Worm (Caenorhabditis elegans) whole organism, L1 larva: ENCODE data around the gene cylc-1.
"Not testable (repeated sequence)": the region's sequence is repeated elsewhere in the genome, so short reads cannot be mapped to it uniquely, and the experiment has no call there.

ENCODE experiments used
- C16A3.4 ChIP-seq: fragments of 150-350 bp; optimal IDR thresholded peaks from 2 replicates; lab custom pipeline; 2014; ENCODE audit warnings: missing biosample characterization, missing genetic modification characterization
- Y116A8C.19 ChIP-seq: sonication (generic microtip); optimal IDR thresholded peaks from 2 replicates; lab custom pipeline; 2016; ENCODE audit warnings: missing compliant biosample characterization, missing genetic modification characterization, borderline replicate concordance
- ceh-8 ChIP-seq: fragments of 200-800 bp; sonication (Bioruptor generic); optimal IDR thresholded peaks from 2 replicates; lab custom pipeline; 2018; ENCODE audit warnings: mild to moderate bottlenecking, missing genetic modification characterization, moderate library complexity, missing compliant biosample characterization
- ceh-88 ChIP-seq: fragments of 200-800 bp; sonication (Bioruptor generic); IDR thresholded peaks from 2 replicates; pipeline ENCODE4 v1.3.6; 2022; ENCODE audit warnings: missing genetic modification characterization, missing compliant biosample characterization
- ceh-90 ChIP-seq: sonication (generic microtip); optimal IDR thresholded peaks from 2 replicates; lab custom pipeline; 2016; ENCODE audit warnings: missing genetic modification characterization, missing compliant biosample characterization
- dsc-1 ChIP-seq: sonication (generic microtip); optimal IDR thresholded peaks from 2 replicates; lab custom pipeline; 2016; ENCODE audit warnings: mild to moderate bottlenecking, missing genetic modification characterization, missing compliant biosample characterization
- egl-13 ChIP-seq: sonication (generic microtip); optimal IDR thresholded peaks from 2 replicates; lab custom pipeline; 2016; ENCODE audit warnings: missing genotype, missing genetic modification reagents, missing genetic modification characterization, missing compliant biosample characterization
- elt-3 ChIP-seq, 6 experiments: fragments of 150-350 bp in 1 of 6; sonication (generic microtip); optimal IDR thresholded peaks; 2 replicates each; lab custom pipeline; 2017 to 2018; ENCODE audit warnings: missing biosample characterization in 6 of 6, missing genetic modification characterization in 6 of 6, inconsistent platforms in 1 of 6
- fkh-4 ChIP-seq: sonication (generic microtip); optimal IDR thresholded peaks from 2 replicates; lab custom pipeline; 2016; ENCODE audit warnings: missing compliant biosample characterization, missing genetic modification characterization, borderline replicate concordance
- hlh-4 ChIP-seq: sonication (generic microtip); optimal IDR thresholded peaks from 2 replicates; lab custom pipeline; 2016; ENCODE audit warnings: mild to moderate bottlenecking, missing genetic modification characterization, missing compliant biosample characterization
- hpl-2 ChIP-seq: fragments of 150-350 bp; optimal IDR thresholded peaks from 2 replicates; lab custom pipeline; 2014; ENCODE audit warnings: missing biosample characterization, missing genetic modification reagents, missing genetic modification characterization
- lin-13 ChIP-seq: fragments of 150-350 bp; optimal IDR thresholded peaks from 2 replicates; lab custom pipeline; 2014; ENCODE audit warnings: missing biosample characterization, missing genetic modification reagents, missing genetic modification characterization
- lin-14 ChIP-seq: fragments of 200-800 bp; sonication (Bioruptor generic); optimal IDR thresholded peaks from 2 replicates; lab custom pipeline; 2018; ENCODE audit warnings: mild to moderate bottlenecking, missing genetic modification characterization, moderate library complexity, missing compliant biosample characterization
- lin-15B ChIP-seq: fragments of 150-350 bp; sonication (generic microtip); optimal IDR thresholded peaks from 3 replicates; lab custom pipeline; 2014; ENCODE audit warnings: missing biosample characterization, missing genetic modification characterization
- lin-35 ChIP-seq, 2 experiments: fragments of 150-350 bp; optimal IDR thresholded peaks; 2 replicates each; lab custom pipeline; 2014; ENCODE audit warnings: missing biosample characterization in 2 of 2, missing genetic modification characterization in 2 of 2, missing genetic modification reagents in 2 of 2
- lir-3 ChIP-seq: sonication (generic microtip); optimal IDR thresholded peaks from 2 replicates; lab custom pipeline; 2016; ENCODE audit warnings: mild to moderate bottlenecking, missing genetic modification characterization, moderate library complexity, missing compliant biosample characterization; ENCODE audit not compliant: poor library complexity
- mab-9 ChIP-seq: fragments of 200-800 bp; sonication (Bioruptor generic); IDR thresholded peaks from 2 replicates; pipeline ENCODE4 v1.3.6; 2022; ENCODE audit warnings: missing genetic modification reagents, missing genetic modification characterization, missing compliant biosample characterization
- mef-2 ChIP-seq: fragments of 150-350 bp; optimal IDR thresholded peaks from 2 replicates; lab custom pipeline; 2014; ENCODE audit warnings: missing biosample characterization, missing genetic modification characterization
- mep-1 ChIP-seq: fragments of 150-350 bp; optimal IDR thresholded peaks from 2 replicates; lab custom pipeline; 2014; ENCODE audit warnings: missing biosample characterization, missing genetic modification characterization
- nhr-11 ChIP-seq: fragments of 150-350 bp; optimal IDR thresholded peaks from 2 replicates; lab custom pipeline; 2014; ENCODE audit warnings: missing biosample characterization, missing genetic modification characterization
- nhr-12 ChIP-seq: sonication (generic microtip); optimal IDR thresholded peaks from 2 replicates; lab custom pipeline; 2017; ENCODE audit warnings: missing biosample characterization, missing genetic modification characterization
- nhr-19 ChIP-seq: fragments of 200-800 bp; sonication (Bioruptor generic); conservative IDR thresholded peaks from 2 replicates; pipeline ENCODE4 v1.3.6; 2022; ENCODE audit warnings: missing genetic modification characterization, missing compliant biosample characterization
- nhr-237 ChIP-seq: fragments of 150-350 bp; optimal IDR thresholded peaks from 2 replicates; lab custom pipeline; 2014; ENCODE audit warnings: missing biosample characterization, missing genetic modification characterization
- nhr-47 ChIP-seq: sonication (generic microtip); optimal IDR thresholded peaks from 2 replicates; lab custom pipeline; 2016; ENCODE audit warnings: mild to moderate bottlenecking, missing genetic modification characterization, moderate library complexity, missing compliant biosample characterization
- nhr-76 ChIP-seq: sonication (generic microtip); optimal IDR thresholded peaks from 2 replicates; lab custom pipeline; 2017; ENCODE audit warnings: missing biosample characterization, missing genetic modification characterization
- nhr-84 ChIP-seq: sonication (generic microtip); optimal IDR thresholded peaks from 2 replicates; lab custom pipeline; 2017; ENCODE audit warnings: missing biosample characterization, missing genetic modification characterization
- pag-3 ChIP-seq: sonication (generic microtip); optimal IDR thresholded peaks from 2 replicates; lab custom pipeline; 2017; ENCODE audit warnings: missing genetic modification characterization, mild to moderate bottlenecking, missing compliant biosample characterization, antibody characterized with exemption, borderline replicate concordance; ENCODE audit not compliant: insufficient read depth
- snpc-4 ChIP-seq: fragments of 150-350 bp; optimal IDR thresholded peaks from 2 replicates; lab custom pipeline; 2014; ENCODE audit warnings: missing biosample characterization, missing genetic modification characterization
- snu-23 ChIP-seq: sonication (generic microtip); optimal IDR thresholded peaks from 2 replicates; lab custom pipeline; 2016; ENCODE audit warnings: missing genetic modification characterization, missing compliant biosample characterization
- swsn-7 ChIP-seq: sonication (generic microtip); optimal IDR thresholded peaks from 2 replicates; lab custom pipeline; 2016; ENCODE audit warnings: missing genetic modification characterization, missing compliant biosample characterization
- tbx-2 ChIP-seq: sonication (generic microtip); optimal IDR thresholded peaks from 2 replicates; lab custom pipeline; 2016; ENCODE audit warnings: missing genetic modification characterization, missing compliant biosample characterization
- unc-130 ChIP-seq: fragments of 150-350 bp; optimal IDR thresholded peaks from 2 replicates; lab custom pipeline; 2017; ENCODE audit warnings: missing biosample characterization, missing genetic modification characterization, inconsistent platforms
- unc-98 ChIP-seq: fragments of 200-800 bp; sonication (Bioruptor generic); IDR thresholded peaks from 2 replicates; pipeline ENCODE4 v1.3.6; 2022; ENCODE audit warnings: missing genetic modification characterization, missing compliant biosample characterization
- vab-15 ChIP-seq: sonication (generic microtip); optimal IDR thresholded peaks from 2 replicates; lab custom pipeline; 2017; ENCODE audit warnings: missing genotype, mild to moderate bottlenecking, missing genetic modification characterization, missing compliant biosample characterization
- zip-4 ChIP-seq: fragments of 200-800 bp; sonication (Bioruptor generic); optimal IDR thresholded peaks from 2 replicates; lab custom pipeline; 2018; ENCODE audit warnings: mild to moderate bottlenecking, missing genetic modification characterization, moderate library complexity, missing compliant biosample characterization
- ztf-4 ChIP-seq: fragments of 150-350 bp; optimal IDR thresholded peaks from 2 replicates; lab custom pipeline; 2014; ENCODE audit warnings: missing biosample characterization, missing genetic modification characterization

Gene cylc-1

DNA sequence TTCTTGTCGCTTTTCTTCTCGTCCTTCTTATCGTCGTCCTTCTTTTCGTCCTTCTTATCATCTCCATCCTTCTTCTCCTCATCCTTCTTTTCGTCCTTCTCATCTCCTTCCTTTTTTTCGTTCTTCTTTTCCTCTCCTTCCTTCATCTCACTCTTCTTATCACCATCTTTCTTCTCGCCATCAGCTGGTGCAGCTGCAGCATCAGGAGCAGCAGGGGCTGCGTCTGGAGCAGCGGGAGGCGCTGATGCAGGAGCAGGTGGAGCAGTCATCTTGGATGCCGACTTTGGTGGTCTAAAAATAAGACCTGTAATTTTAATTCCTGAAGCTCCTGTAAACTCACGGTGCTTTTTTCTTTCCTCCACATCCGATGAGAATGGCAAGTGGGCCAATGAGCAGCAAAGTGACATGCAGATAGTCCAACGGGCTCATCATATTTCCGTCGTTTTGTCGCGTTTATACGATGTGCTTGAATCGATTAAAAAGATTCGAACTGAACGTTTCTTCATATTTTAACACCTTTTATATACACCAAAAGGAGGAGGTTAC, at the start of gene cylc-1:
TSS of gene cylc-1 (minus strand) at position 496 of the 546 bp plus-strand sequence.
- TF ChIP-seq ztf-4 (tag; lab: Kevin White, UChicago); nhr-12; lir-3 (tag; lab: Kevin White, UChicago): not testable (repeated sequence)

DNA sequence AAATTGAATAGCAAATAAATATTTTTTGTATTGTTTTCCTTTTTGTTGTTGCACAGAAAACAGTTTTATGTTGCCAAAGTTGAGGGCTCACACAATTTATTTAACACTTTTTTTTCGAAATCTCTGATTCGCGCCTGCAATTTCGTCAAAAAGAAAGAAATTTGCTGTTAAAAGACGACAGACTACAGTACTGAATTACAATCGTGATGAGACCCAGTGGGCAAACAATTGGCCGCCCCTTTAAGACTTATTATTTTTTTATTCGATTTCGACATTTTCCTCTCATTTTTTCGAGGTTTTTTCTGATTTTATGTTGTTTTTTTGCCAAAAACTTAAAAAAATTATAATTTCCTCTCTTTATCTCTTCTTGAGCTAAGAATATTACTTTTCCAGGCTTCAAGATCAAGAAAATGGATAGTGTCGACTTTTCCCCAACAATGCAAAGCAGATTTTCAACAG, 48.6 kb upstream of the cylc-1 start, which contains the start of gene slfl-4:
TSS of gene slfl-4 (plus strand) at position 409 of the 459 bp plus-strand sequence.
- no peak for TF ChIP-seq nhr-47 (tag; lab: Kevin White, UChicago)
- no peak for TF ChIP-seq lin-35 (GFP tag; optimal IDR thresholded peaks at IDR 0.05; lab: Kevin White, UChicago)
- TF ChIP-seq nhr-11 (tag; lab: Kevin White, UChicago) = no peak
- TF ChIP-seq Y116A8C.19 (tag; lab: Kevin White, UChicago) = no peak
- no peak for TF ChIP-seq mef-2 (tag; lab: Kevin White, UChicago)
- no peak for TF ChIP-seq nhr-76
- TF ChIP-seq egl-13 = no peak
- no peak for TF ChIP-seq C16A3.4 (tag; lab: Kevin White, UChicago)
- no peak for TF ChIP-seq hlh-4 (tag; lab: Kevin White, UChicago)
- TF ChIP-seq nhr-19 (GFP tag; lab: Robert Waterston, UW) = no peak
- TF ChIP-seq hpl-2 = no peak
- TF ChIP-seq snu-23 (GFP tag; lab: Kevin White, UChicago) = no peak
- TF ChIP-seq ceh-90 (tag; lab: Kevin White, UChicago) = no peak
- no peak for TF ChIP-seq lir-3 (tag; lab: Kevin White, UChicago)
- TF ChIP-seq nhr-84 = no peak

DNA sequence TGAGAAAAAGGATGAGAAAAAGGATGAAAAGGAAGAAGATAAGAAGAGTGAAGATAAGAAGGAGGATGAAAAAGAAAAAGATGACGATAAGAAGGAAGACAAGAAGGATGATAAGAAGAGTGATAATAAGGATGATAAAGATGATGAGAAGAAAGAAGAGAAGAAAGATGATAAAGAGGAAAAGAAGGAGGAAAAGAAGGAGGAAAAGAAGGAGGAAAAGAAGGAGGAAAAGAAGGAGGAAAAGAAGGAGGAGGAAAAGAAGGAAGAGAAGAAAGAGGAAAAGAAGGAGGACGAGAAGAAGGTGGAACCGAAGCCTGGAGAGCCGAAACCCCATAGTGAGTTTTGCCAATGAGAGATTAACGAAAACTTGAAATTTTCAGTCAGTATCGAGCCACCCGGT, 47.8 kb upstream of the cylc-1 start:
- TF ChIP-seq nhr-237 (tag; lab: Kevin White, UChicago) (no peak), mep-1 (tag; lab: Kevin White, UChicago) (no peak), nhr-84 (no peak), dsc-1 (tag; lab: Kevin White, UChicago) (no peak), pag-3 (no peak), tbx-2 (tag; lab: Kevin White, UChicago) (no peak), mab-9 (GFP tag; lab: Robert Waterston, UW) (no peak), ztf-4 (tag; lab: Kevin White, UChicago) (no peak), ceh-8 (GFP tag; lab: Kevin White, UChicago) (no peak), unc-98 (no peak), vab-15 (tag; lab: Kevin White, UChicago) (no peak), nhr-47 (tag; lab: Kevin White, UChicago) (no peak), zip-4 (GFP tag; lab: Kevin White, UChicago) (no peak), snpc-4 (tag; lab: Kevin White, UChicago) (no peak)

DNA sequence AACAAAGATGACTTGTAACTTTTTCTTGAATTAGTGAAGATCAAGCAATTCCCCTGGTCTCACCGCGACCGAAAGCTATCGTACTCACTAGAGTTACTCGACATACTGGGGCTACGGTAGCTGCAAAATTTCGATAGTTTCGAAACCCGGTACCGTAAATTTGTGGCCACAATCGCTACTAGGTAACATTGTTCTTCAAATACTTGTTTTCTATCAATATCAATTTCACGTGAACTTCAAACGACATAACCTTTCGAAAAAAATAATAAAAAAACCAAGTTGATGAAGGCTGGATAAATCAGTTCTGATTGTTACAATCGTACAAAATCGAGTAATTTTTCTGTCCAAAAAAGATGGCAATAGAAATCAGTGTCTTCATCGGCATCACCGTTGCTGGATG, 46.9 kb upstream of the cylc-1 start, which contains the start of gene F36H12.3:
TSS of gene F36H12.3 (plus strand) at position 301 of the 400 bp plus-strand sequence.
- TF ChIP-seq ceh-88 (no peak), vab-15 (tag; lab: Kevin White, UChicago) (no peak), tbx-2 (tag; lab: Kevin White, UChicago) (no peak), unc-130 (tag; lab: Kevin White, UChicago) (no peak), fkh-4 (tag; lab: Kevin White, UChicago) (no peak), snu-23 (GFP tag; lab: Kevin White, UChicago) (no peak), Y116A8C.19 (tag; lab: Kevin White, UChicago) (no peak), elt-3 (tag; optimal IDR thresholded peaks at IDR 0.05; lab: Kevin White, UChicago) (no peak), dsc-1 (tag; lab: Kevin White, UChicago) (no peak), ztf-4 (tag; lab: Kevin White, UChicago) (no peak), lin-13 (GFP tag; lab: Kevin White, UChicago) (no peak), lin-14 (GFP tag; lab: Kevin White, UChicago) (no peak), swsn-7 (tag; lab: Kevin White, UChicago) (no peak), lin-15B (no peak)
